Worm (Caenorhabditis elegans): Measurements from ENCODE around the gene R74.8.

- no peak for TF ChIP-seq pha-4 (tag; optimal IDR thresholded peaks at IDR 0.05)
- no peak for TF ChIP-seq ref-2 (tag; optimal IDR thresholded peaks at IDR 0.05)
- TF ChIP-seq pqm-1 (tag; optimal IDR thresholded peaks at IDR 0.05), result no peak
- TF ChIP-seq sox-4 (tag; optimal IDR thresholded peaks at IDR 0.05), result no peak
- TF ChIP-seq ets-4 (tag; optimal IDR thresholded peaks at IDR 0.05), result no peak
- no peak for TF ChIP-seq T23F11.4 (GFP tag; optimal IDR thresholded peaks at IDR 0.05)
- no peak for TF ChIP-seq ama-1 (optimal IDR thresholded peaks at IDR 0.05)
- no peak for TF ChIP-seq K02D7.2 (tag; optimal IDR thresholded peaks at IDR 0.05)
Observed at ce11 chrIII:4164071-4164470, 42.0 kb upstream of the R74.8 start, which contains the start of gene C16C10.8.
